Fruit fly (Drosophila melanogaster) whole organism, embryonic: ENCODE measurements around the gene Abca3.

Source experiments
- ATbp ChIP-seq: fragments of 200-800 bp; sonication (Bioruptor generic); optimal IDR thresholded peaks from 2 replicates; lab custom pipeline; 2017; ENCODE audit warnings: missing biosample characterization, mild to moderate bottlenecking, missing genetic modification characterization, missing genetic modification reagents
- Atf3 ChIP-seq: fragments of 200-800 bp; sonication (Bioruptor generic); optimal IDR thresholded peaks from 3 replicates; lab custom pipeline; 2016; ENCODE audit warnings: missing biosample characterization, missing genetic modification characterization
- CG10147 ChIP-seq: fragments of 200-800 bp; sonication (Bioruptor generic); optimal IDR thresholded peaks from 2 replicates; lab custom pipeline; 2019; ENCODE audit warnings: missing biosample characterization, mild to moderate bottlenecking, missing genetic modification characterization, moderate library complexity
- CG11456 ChIP-seq: fragments of 200-800 bp; sonication (Bioruptor generic); IDR thresholded peaks from 3 replicates; pipeline ENCODE4 v1.3.6; 2022; ENCODE audit warnings: missing biosample characterization, missing genetic modification characterization
- CG11696 ChIP-seq: fragments of 200-800 bp; sonication (Bioruptor generic); IDR thresholded peaks from 2 replicates; pipeline ENCODE4 v1.3.6; 2022; ENCODE audit warnings: missing biosample characterization, missing genetic modification characterization
- CG12391 ChIP-seq: fragments of 200-800 bp; sonication (Bioruptor generic); optimal IDR thresholded peaks from 3 replicates; lab custom pipeline; 2018; ENCODE audit warnings: missing biosample characterization, mild to moderate bottlenecking, missing genetic modification characterization, moderate library complexity
- CG14050 ChIP-seq: fragments of 200-800 bp; sonication (Bioruptor generic); IDR thresholded peaks from 3 replicates; pipeline ENCODE4 v1.3.6; 2022; ENCODE audit warnings: missing biosample characterization, missing genetic modification characterization
- CG15269 ChIP-seq: fragments of 200-800 bp; sonication (Bioruptor generic); optimal IDR thresholded peaks from 2 replicates; lab custom pipeline; 2018; ENCODE audit warnings: missing biosample characterization, mild to moderate bottlenecking, missing genetic modification characterization, moderate library complexity
- CG15479 ChIP-seq: fragments of 200-800 bp; sonication (Bioruptor generic); optimal IDR thresholded peaks from 3 replicates; lab custom pipeline; 2019; ENCODE audit warnings: missing biosample characterization, mild to moderate bottlenecking, missing genetic modification characterization, moderate library complexity
- CG17802 ChIP-seq: fragments of 200-800 bp; sonication (Bioruptor generic); optimal IDR thresholded peaks from 2 replicates; lab custom pipeline; 2018; ENCODE audit warnings: missing biosample characterization, mild to moderate bottlenecking, missing genetic modification characterization, moderate library complexity
- CG17912 ChIP-seq: fragments of 200-800 bp; sonication (Bioruptor generic); optimal IDR thresholded peaks from 2 replicates; lab custom pipeline; 2018; ENCODE audit warnings: missing biosample characterization, mild to moderate bottlenecking, missing genetic modification characterization
- CG1792 ChIP-seq: fragments of 200-800 bp; sonication (Bioruptor generic); optimal IDR thresholded peaks from 2 replicates; lab custom pipeline; 2016; ENCODE audit warnings: missing biosample characterization, missing genetic modification characterization
- CG34376 ChIP-seq: fragments of 200-800 bp; sonication (Bioruptor generic); optimal IDR thresholded peaks from 2 replicates; lab custom pipeline; 2018; ENCODE audit warnings: missing biosample characterization, mild to moderate bottlenecking, missing genetic modification characterization
- CG34422 ChIP-seq: fragments of 200-800 bp; sonication (Bioruptor generic); IDR thresholded peaks from 3 replicates; pipeline ENCODE4 v1.3.6; 2022; ENCODE audit warnings: missing biosample characterization, missing genetic modification characterization
- CG4328 ChIP-seq: fragments of 200-800 bp; sonication (Bioruptor generic); optimal IDR thresholded peaks from 3 replicates; lab custom pipeline; 2017; ENCODE audit warnings: missing biosample characterization, missing genetic modification reagents, missing genetic modification characterization
- CG4707 ChIP-seq: fragments of 200-800 bp; sonication (Bioruptor generic); optimal IDR thresholded peaks from 2 replicates; lab custom pipeline; 2018; ENCODE audit warnings: missing biosample characterization, mild to moderate bottlenecking, missing genetic modification characterization, moderate library complexity
- CG4730 ChIP-seq: fragments of 200-800 bp; sonication (Bioruptor generic); IDR thresholded peaks from 2 replicates; pipeline ENCODE4 v1.3.6; 2022; ENCODE audit warnings: missing biosample characterization, missing genetic modification characterization
- CG5180 ChIP-seq: fragments of 200-800 bp; sonication (Bioruptor generic); optimal IDR thresholded peaks from 3 replicates; lab custom pipeline; 2017; ENCODE audit warnings: missing biosample characterization, missing genetic modification characterization, mild to moderate bottlenecking, moderate library complexity, missing genetic modification reagents
- CG6272 ChIP-seq: fragments of 200-800 bp; sonication (Bioruptor generic); IDR thresholded peaks from 2 replicates; pipeline ENCODE4 v1.3.6; 2022; ENCODE audit warnings: missing biosample characterization, missing genetic modification characterization
- CG8944 ChIP-seq: fragments of 200-800 bp; sonication (Bioruptor generic); optimal IDR thresholded peaks from 3 replicates; lab custom pipeline; 2016; ENCODE audit warnings: missing biosample characterization, missing genetic modification characterization
- Dip2 ChIP-seq: fragments of 200-800 bp; sonication (Bioruptor generic); IDR thresholded peaks from 2 replicates; pipeline ENCODE4 v1.3.6; 2022; ENCODE audit warnings: missing biosample characterization, missing genetic modification characterization
- Dip3 ChIP-seq: fragments of 200-800 bp; sonication (Bioruptor generic); optimal IDR thresholded peaks from 3 replicates; lab custom pipeline; 2016; ENCODE audit warnings: missing biosample characterization, missing genetic modification characterization
- Dp ChIP-seq: fragments of 200-800 bp; sonication (Bioruptor generic); optimal IDR thresholded peaks from 2 replicates; lab custom pipeline; 2018; ENCODE audit warnings: missing biosample characterization, mild to moderate bottlenecking, missing genetic modification characterization, moderate library complexity
- Dref ChIP-seq: fragments of 200-800 bp; sonication (Bioruptor generic); IDR thresholded peaks from 2 replicates; pipeline ENCODE4 v1.3.6; 2022; ENCODE audit warnings: missing biosample characterization, missing genetic modification characterization
- HmgZ ChIP-seq: fragments of 200-800 bp; sonication (Bioruptor generic); optimal IDR thresholded peaks from 2 replicates; lab custom pipeline; 2018; ENCODE audit warnings: missing biosample characterization, mild to moderate bottlenecking, missing genetic modification characterization
- Hr78 ChIP-seq, 2 experiments: fragments of 200-800 bp in 1 of 2; fragments of >200 bp in 1 of 2; sonication (Bioruptor generic) in 1 of 2; optimal IDR thresholded peaks; 2 replicates each; lab custom pipeline; 2017 to 2019; ENCODE audit warnings: missing biosample characterization in 2 of 2, missing genetic modification characterization in 2 of 2, mild to moderate bottlenecking in 1 of 2, moderate library complexity in 1 of 2
- MBD-R2 ChIP-seq: fragments of 200-800 bp; sonication (Bioruptor generic); IDR thresholded peaks from 2 replicates; pipeline ENCODE4 v1.3.6; 2022; ENCODE audit warnings: missing biosample characterization, missing genetic modification characterization
- MTF-1 ChIP-seq: fragments of 200-800 bp; sonication (Bioruptor generic); optimal IDR thresholded peaks from 2 replicates; lab custom pipeline; 2018; ENCODE audit warnings: missing biosample characterization, mild to moderate bottlenecking, missing genetic modification characterization, borderline replicate concordance
- Spps ChIP-seq: fragments of 200-800 bp; sonication (Bioruptor generic); optimal IDR thresholded peaks from 2 replicates; lab custom pipeline; 2018; ENCODE audit warnings: missing biosample characterization, mild to moderate bottlenecking, missing genetic modification characterization
- amos ChIP-seq: fragments of 200-800 bp; sonication (Bioruptor generic); IDR thresholded peaks from 2 replicates; pipeline ENCODE4 v1.3.6; 2022; ENCODE audit warnings: missing biosample characterization, missing genetic modification characterization; ENCODE audit not compliant: partially characterized antibody
- ap ChIP-seq: fragments of 200-800 bp; sonication (Bioruptor generic); IDR thresholded peaks from 2 replicates; pipeline ENCODE4 v1.3.6; 2022; ENCODE audit warnings: missing biosample characterization, missing genetic modification characterization
- ci ChIP-seq: fragments of 200-800 bp; sonication (Bioruptor generic); IDR thresholded peaks from 3 replicates; pipeline ENCODE4 v1.3.6; 2022; ENCODE audit warnings: missing biosample characterization, missing genetic modification characterization
- gce ChIP-seq: fragments of 200-800 bp; sonication (Bioruptor generic); IDR thresholded peaks from 3 replicates; pipeline ENCODE4 v1.3.6; 2022; ENCODE audit warnings: missing biosample characterization, missing genetic modification characterization
- gcm2 ChIP-seq: fragments of 200-800 bp; sonication (Bioruptor generic); optimal IDR thresholded peaks from 2 replicates; lab custom pipeline; 2016; ENCODE audit warnings: missing biosample characterization, missing genetic modification characterization
- gem ChIP-seq: fragments of 200-800 bp; sonication (Bioruptor generic); optimal IDR thresholded peaks from 2 replicates; lab custom pipeline; 2019; ENCODE audit warnings: missing biosample characterization, mild to moderate bottlenecking, missing genetic modification characterization, moderate library complexity
- gfzf ChIP-seq: fragments of 200-800 bp; sonication (Bioruptor generic); optimal IDR thresholded peaks from 2 replicates; lab custom pipeline; 2016; ENCODE audit warnings: missing biosample characterization, mild to moderate bottlenecking, missing genetic modification characterization, moderate library complexity
- lab ChIP-seq: fragments of 200-800 bp; sonication (Bioruptor generic); optimal IDR thresholded peaks from 3 replicates; lab custom pipeline; 2017; ENCODE audit warnings: missing biosample characterization, missing genetic modification characterization, mild to moderate bottlenecking, moderate library complexity, missing genetic modification reagents
- lola ChIP-seq, 3 experiments: fragments of >200 bp in 2 of 3; fragments of 200-800 bp in 1 of 3; sonication (Bioruptor generic) in 1 of 3; optimal IDR thresholded peaks; 2 replicates each; lab custom pipeline; 2017 to 2019; ENCODE audit warnings: missing biosample characterization in 3 of 3, missing genetic modification characterization in 3 of 3, mild to moderate bottlenecking in 1 of 3, moderate library complexity in 1 of 3
- otp ChIP-seq: fragments of 200-800 bp; sonication (Bioruptor generic); IDR thresholded peaks from 3 replicates; pipeline ENCODE4, ENCODE4 v1.3.6; 2022; ENCODE audit warnings: missing biosample characterization, missing genetic modification characterization
- p53 ChIP-seq: fragments of 200-800 bp; sonication (Bioruptor generic); optimal IDR thresholded peaks from 2 replicates; lab custom pipeline; 2016; ENCODE audit warnings: missing biosample characterization, missing genetic modification characterization
- pb ChIP-seq: fragments of 200-800 bp; sonication (Bioruptor generic); optimal IDR thresholded peaks from 3 replicates; lab custom pipeline; 2016; ENCODE audit warnings: missing biosample characterization, missing genetic modification characterization
- peb ChIP-seq: fragments of 200-800 bp; sonication (Bioruptor generic); IDR thresholded peaks from 2 replicates; pipeline ENCODE4 v1.3.6; 2022; ENCODE audit warnings: missing biosample characterization, missing genetic modification characterization
- pho ChIP-seq: fragments of 200-800 bp; sonication (Bioruptor generic); optimal IDR thresholded peaks from 2 replicates; lab custom pipeline; 2016; ENCODE audit warnings: missing biosample characterization, missing genetic modification characterization
- psq ChIP-seq: fragments of 200-800 bp; sonication (Bioruptor generic); optimal IDR thresholded peaks from 2 replicates; lab custom pipeline; 2017; ENCODE audit warnings: missing biosample characterization, missing genetic modification characterization
- ro ChIP-seq: fragments of 200-800 bp; sonication (Bioruptor generic); IDR thresholded peaks from 2 replicates; pipeline ENCODE4 v1.3.6; 2022; ENCODE audit warnings: missing biosample characterization, missing genetic modification characterization
- row ChIP-seq: fragments of 200-800 bp; sonication (Bioruptor generic); IDR thresholded peaks from 3 replicates; pipeline ENCODE4 v1.3.6; 2022; ENCODE audit warnings: missing biosample characterization, missing genetic modification characterization
- schlank ChIP-seq: fragments of 200-800 bp; sonication (Bioruptor generic); optimal IDR thresholded peaks from 2 replicates; lab custom pipeline; 2018; ENCODE audit warnings: missing biosample characterization, mild to moderate bottlenecking, missing genetic modification characterization
- wek ChIP-seq: fragments of 200-800 bp; sonication (Bioruptor generic); optimal IDR thresholded peaks from 3 replicates; lab custom pipeline; 2018; ENCODE audit warnings: missing biosample characterization, mild to moderate bottlenecking, missing genetic modification characterization, moderate library complexity
- zen ChIP-seq: fragments of 200-800 bp; sonication (Bioruptor generic); optimal IDR thresholded peaks from 3 replicates; lab custom pipeline; 2018; ENCODE audit warnings: missing biosample characterization, mild to moderate bottlenecking, missing genetic modification characterization, moderate library complexity

Abca3 gene

DNA sequence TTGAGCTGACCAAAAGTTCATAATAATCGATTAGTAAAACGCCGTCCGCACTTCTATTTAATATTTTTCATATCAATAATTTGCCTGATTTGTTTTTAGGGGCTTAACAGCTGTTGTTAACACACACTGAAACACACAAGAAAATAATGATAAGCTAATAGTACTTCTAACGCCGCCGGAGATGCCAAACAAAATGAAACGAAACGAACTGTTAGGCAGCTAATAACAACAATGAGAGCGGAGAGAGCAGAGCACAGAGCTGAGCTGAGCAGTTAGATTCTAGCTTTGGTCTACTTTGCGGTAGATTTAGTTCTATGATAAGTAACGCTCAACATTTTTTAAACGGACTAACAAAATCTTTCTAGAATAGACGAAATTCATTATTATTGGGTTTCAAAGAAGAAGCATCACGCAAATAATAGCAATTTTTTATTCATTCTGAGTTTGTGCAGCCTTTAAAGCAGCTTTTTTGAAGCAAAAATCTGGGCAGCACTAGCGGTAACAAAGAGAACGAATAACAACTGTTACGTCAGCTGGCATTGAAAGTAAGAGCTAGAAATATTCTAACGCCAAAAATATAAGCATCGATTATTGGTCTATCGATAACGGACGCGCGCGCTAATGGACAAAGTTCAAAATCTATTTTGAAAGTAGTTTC, at the start of gene Abca3 (continued):
- TF ChIP-seq CG5180 (peak; percentile 9), zen (peak; percentile 13), lola (GFP tag; optimal IDR thresholded peaks at IDR 0.05; lab: Kevin White, UChicago) (peak in 1 of 3 experiments; percentile 62), CG4730 (GFP tag; lab: Robert Waterston, UW) (peak; percentile 19; the same call in 1 of the 2 replicates), Dip3 (GFP tag; lab: Kevin White, UChicago) (peak; percentile 57), ap (GFP tag; lab: Robert Waterston, UW) (no peak), CG11456 (GFP tag; lab: Robert Waterston, UW) (0 out of 3 replicates have a peak, but pooled peaks have one; percentile 48), CG4328 (GFP tag; lab: Kevin White, UChicago) (peak; percentile 68), gfzf (GFP tag; lab: Kevin White, UChicago) (peak; percentile 48), peb (GFP tag; lab: Robert Waterston, UW) (no peak), CG17912 (GFP tag; lab: Kevin White, UChicago) (no peak), lab (GFP tag; lab: Kevin White, UChicago) (peak; percentile 79), psq (GFP tag; lab: Kevin White, UChicago) (no peak), p53 (GFP tag; lab: Kevin White, UChicago) (no peak), amos (GFP tag; lab: Robert Waterston, UW) (no peak; the same call in 1 of the 2 replicates), CG15269 (peak; percentile 69), gce (no peak), gem (tag; lab: Kevin White, UChicago) (peak; percentile 70), CG34422 (GFP tag; lab: Robert Waterston, UW) (no peak), row (peak; percentile 96), CG11696 (GFP tag; lab: Robert Waterston, UW) (no peak), ci (GFP tag; lab: Robert Waterston, UW) (no peak), Dip2 (no peak), HmgZ (tag; lab: Kevin White, UChicago) (peak; percentile 55), CG4707 (GFP tag; lab: Kevin White, UChicago) (no peak), CG34376 (peak; percentile 88), MBD-R2 (0 out of 2 replicates have a peak, but pooled peaks have one; percentile 37), pb (GFP tag; lab: Kevin White, UChicago) (peak; percentile 34), gcm2 (no peak), CG17802 (tag; lab: Kevin White, UChicago) (no peak), CG14050 (GFP tag; lab: Robert Waterston, UW) (peak; percentile 49; the same call in 1 of the 3 replicates), CG12391 (tag; lab: Kevin White, UChicago) (peak; percentile 70), ATbp (no peak), wek (GFP tag; lab: Kevin White, UChicago) (no peak), CG10147 (GFP tag; lab: Kevin White, UChicago) (peak; percentile 80), ro (GFP tag; lab: Robert Waterston, UW) (no peak), CG8944 (peak; percentile 24), Dp (GFP tag; lab: Kevin White, UChicago) (peak; percentile 77), pho (peak; percentile 69), Spps (tag; lab: Kevin White, UChicago) (no peak), otp (GFP tag; lab: Robert Waterston, UW) (no peak), CG15479 (GFP tag; lab: Kevin White, UChicago) (no peak), Atf3 (GFP tag; lab: Kevin White, UChicago) (peak; percentile 12), Hr78 (GFP tag; optimal IDR thresholded peaks at IDR 0.05; lab: Kevin White, UChicago) (no peak), MTF-1 (GFP tag; lab: Kevin White, UChicago) (no peak), CG6272 (GFP tag; lab: Robert Waterston, UW) (no peak; the same call in 1 of the 2 replicates), Dref (GFP tag; lab: Robert Waterston, UW) (peak; percentile 69), CG1792 (GFP tag; lab: Kevin White, UChicago) (no peak), schlank (tag; lab: Kevin White, UChicago) (peak; percentile 42)
